Worm (Caenorhabditis elegans) whole organism, L2 larva: Measurements from ENCODE around the gene tmem-131.

ENCODE experiments used
- R02D3.7 ChIP-seq: fragments of 150-350 bp; optimal IDR thresholded peaks from 2 replicates; lab custom pipeline; 2014; ENCODE audit warnings: missing biosample characterization, missing genetic modification characterization
- ama-1 ChIP-seq: fragments of 150-350 bp; optimal IDR thresholded peaks from 2 replicates; lab custom pipeline; 2018; ENCODE audit warnings: inconsistent platforms
- ceh-82 ChIP-seq: fragments of 150-350 bp; optimal IDR thresholded peaks from 2 replicates; lab custom pipeline; 2014; ENCODE audit warnings: missing biosample characterization, missing genetic modification characterization
- elt-3 ChIP-seq: sonication (generic microtip); optimal IDR thresholded peaks from 2 replicates; lab custom pipeline; 2017; ENCODE audit warnings: missing biosample characterization, missing genetic modification characterization
- lin-13 ChIP-seq: fragments of 150-350 bp; optimal IDR thresholded peaks from 2 replicates; lab custom pipeline; 2014; ENCODE audit warnings: missing biosample characterization, missing genetic modification reagents, missing genetic modification characterization
- nhr-10 ChIP-seq: sonication (generic microtip); optimal IDR thresholded peaks from 2 replicates; lab custom pipeline; 2017; ENCODE audit warnings: missing biosample characterization, missing genetic modification characterization
- skn-1 ChIP-seq: sonication (generic microtip); optimal IDR thresholded peaks from 2 replicates; lab custom pipeline; 2017; ENCODE audit warnings: missing biosample characterization, missing genetic modification characterization
- sma-9 ChIP-seq, 2 experiments: fragments of 150-350 bp in 1 of 2; sonication (generic microtip) in 1 of 2; optimal IDR thresholded peaks; 2 replicates each; lab custom pipeline; 2014 to 2016; ENCODE audit warnings: missing genetic modification characterization in 2 of 2, mild to moderate bottlenecking in 1 of 2, missing biosample characterization in 1 of 2, missing compliant biosample characterization in 1 of 2, missing genetic modification reagents in 1 of 2, moderate library complexity in 1 of 2
- unc-39 ChIP-seq: fragments of 150-350 bp; optimal IDR thresholded peaks from 2 replicates; lab custom pipeline; 2014; ENCODE audit warnings: missing biosample characterization, missing genetic modification characterization
- unc-62 ChIP-seq: fragments of 150-350 bp; optimal IDR thresholded peaks from 2 replicates; lab custom pipeline; 2014; ENCODE audit warnings: missing biosample characterization, missing genetic modification reagents, missing genetic modification characterization

- peak; percentile 58 for TF ChIP-seq sma-9 (GFP tag; optimal IDR thresholded peaks at IDR 0.05; lab: Kevin White, UChicago)
- TF ChIP-seq sma-9 (tag; optimal IDR thresholded peaks at IDR 0.05; lab: Kevin White, UChicago): no peak
- TF ChIP-seq ama-1 (lab: Kevin White, UChicago): no peak
- peak; percentile 70 for TF ChIP-seq ceh-82 (tag; lab: Kevin White, UChicago)
- TF ChIP-seq R02D3.7 (tag; lab: Kevin White, UChicago): no peak
- no peak for TF ChIP-seq skn-1 (tag; lab: Kevin White, UChicago)
- TF ChIP-seq elt-3 (tag; lab: Kevin White, UChicago): no peak
- TF ChIP-seq unc-39 (tag; lab: Kevin White, UChicago): no peak
- TF ChIP-seq lin-13: peak; percentile 86
- TF ChIP-seq unc-62 (GFP tag; lab: Kevin White, UChicago): no peak
- peak; percentile 65 for TF ChIP-seq nhr-10 (tag; lab: Kevin White, UChicago)
Observed at ce11 chrIII:5013915-5014346, 16.0 kb upstream of the tmem-131 start.
